Worm (Caenorhabditis elegans): ENCODE data around the gene emc-1.
A peak's percentile ranks its signal among the peaks of the same experiment; 100 is the strongest.
"Not testable (repeated sequence)": the region's sequence is repeated elsewhere in the genome, so short reads cannot be mapped to it uniquely, and the experiment has no call there.

The emc-1 gene

DNA sequence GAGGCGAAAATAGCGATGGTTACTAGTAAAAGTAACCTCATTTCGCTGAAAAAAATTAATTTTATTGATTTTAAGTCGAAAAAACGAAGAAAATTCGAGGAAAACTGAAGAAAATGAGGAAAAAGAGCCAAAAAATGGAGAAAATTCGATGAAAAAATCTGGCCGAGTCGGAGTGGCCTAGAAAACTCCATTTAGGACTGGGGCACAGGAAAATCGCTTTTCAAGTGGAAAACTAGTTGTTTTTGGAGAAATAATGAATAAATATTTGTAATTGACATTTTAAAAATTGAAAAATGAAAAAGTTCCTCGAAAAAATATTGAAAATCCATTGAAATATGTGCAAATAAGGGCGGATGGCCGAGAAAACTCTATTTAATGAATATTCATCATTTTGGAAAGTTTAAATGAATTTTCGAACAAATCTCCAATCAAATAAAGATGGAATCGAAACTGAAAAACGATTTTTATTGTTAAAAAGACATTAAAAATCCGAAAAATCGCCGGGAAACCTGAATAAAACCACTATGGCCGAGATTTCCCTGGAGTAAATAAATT lies at the start of gene emc-1:
Gene emc-1 (minus strand): TSS at position 45 of the 555 bp plus-strand sequence.
- TF ChIP-seq C34F6.9 (tag; optimal IDR thresholded peaks at IDR 0.05), result peak; percentile 16
- peak; percentile 8 for TF ChIP-seq unc-55 (GFP tag; optimal IDR thresholded peaks at IDR 0.05)
- peak in 1 of 2 experiments; percentile 22 for TF ChIP-seq lsy-2 (tag; optimal IDR thresholded peaks at IDR 0.05)
- no peak for TF ChIP-seq ama-1 (optimal IDR thresholded peaks at IDR 0.05)
- no peak for TF ChIP-seq mdl-1 (tag; optimal IDR thresholded peaks at IDR 0.05)

- no peak for TF ChIP-seq lsy-2 (tag; optimal IDR thresholded peaks at IDR 0.05)
These were observed 45.5 kb upstream of the emc-1 start, which contains the start of gene K05F6.12 for ce11 chrII:1545625-1546024. Gene K05F6.12 (plus strand): TSS chrII:1545925.

- not testable (repeated sequence) for TF ChIP-seq unc-39, F13H6.1, gmeb-1 (tag; optimal IDR thresholded peaks at IDR 0.05)
These were observed 43.1 kb upstream of the emc-1 start, which contains the start of gene K05F6.4 for ce11 chrII:1543182-1543581. Gene K05F6.4 (plus strand): TSS chrII:1543482.

DNA sequence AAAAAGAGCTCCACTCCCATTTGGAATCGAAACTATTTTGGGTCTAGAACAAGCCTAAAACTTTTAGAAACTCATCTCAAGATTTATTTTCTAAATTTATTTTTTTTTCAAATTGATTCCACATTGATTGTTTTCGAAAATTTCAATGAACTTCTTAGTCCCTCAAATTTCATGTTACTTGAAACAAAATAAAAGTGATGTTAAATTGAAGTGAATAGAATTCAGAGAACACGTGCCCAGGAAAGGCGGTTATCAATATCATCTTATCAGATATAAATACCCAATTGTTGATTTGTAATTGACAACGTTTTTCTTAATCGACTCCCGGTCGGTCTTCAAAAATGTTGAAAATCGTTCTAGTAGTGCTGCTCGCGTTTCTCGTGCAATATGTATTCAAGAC lies 40.5 kb upstream of the emc-1 start, which contains the start of gene poml-4:
Gene poml-4 (plus strand): TSS at position 301 of the 400 bp plus-strand sequence.
- TF ChIP-seq dmd-4, snpc-4, mab-5 (tag; optimal IDR thresholded peaks at IDR 0.05): not testable (repeated sequence)

DNA sequence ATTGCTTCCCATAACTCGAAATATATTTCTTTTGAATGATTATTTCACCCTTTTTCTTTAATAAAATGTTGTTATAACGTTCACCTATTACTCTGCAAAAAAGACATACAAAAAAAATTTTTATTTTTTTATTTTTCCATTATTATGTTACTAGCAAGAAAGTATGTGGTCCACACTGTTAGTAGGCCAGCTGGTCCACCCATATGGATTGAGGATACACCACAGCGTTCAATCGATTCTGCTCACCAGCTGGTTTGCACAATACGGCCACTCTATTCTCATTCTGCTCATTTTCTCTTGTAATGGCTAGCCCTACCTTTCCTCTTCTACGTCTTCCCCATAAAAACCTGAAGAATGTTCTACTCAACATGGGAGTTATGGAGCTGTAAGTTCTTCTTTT lies 38.5 kb upstream of the emc-1 start, which contains the start of gene fbxb-44:
Gene fbxb-44 (plus strand): TSS at position 301 of the 400 bp plus-strand sequence.
- TF ChIP-seq unc-62 (GFP tag; optimal IDR thresholded peaks at IDR 0.05), result no peak
- no peak for TF ChIP-seq sem-4 (tag; optimal IDR thresholded peaks at IDR 0.05)
- TF ChIP-seq R02D3.7 (tag; optimal IDR thresholded peaks at IDR 0.05), result no peak
- TF ChIP-seq unc-55 (GFP tag; optimal IDR thresholded peaks at IDR 0.05), result no peak
- TF ChIP-seq blmp-1 (tag; optimal IDR thresholded peaks at IDR 0.05; ENCODE audit: insufficient read depth), result no peak

ce11 chrII:1537321-1537720 lies 37.2 kb upstream of the emc-1 start, which contains the start of gene fbxb-42:
Gene fbxb-42 (plus strand): TSS chrII:1537621.
- no peak for TF ChIP-seq ZK546.5 (tag; optimal IDR thresholded peaks at IDR 0.05)

DNA sequence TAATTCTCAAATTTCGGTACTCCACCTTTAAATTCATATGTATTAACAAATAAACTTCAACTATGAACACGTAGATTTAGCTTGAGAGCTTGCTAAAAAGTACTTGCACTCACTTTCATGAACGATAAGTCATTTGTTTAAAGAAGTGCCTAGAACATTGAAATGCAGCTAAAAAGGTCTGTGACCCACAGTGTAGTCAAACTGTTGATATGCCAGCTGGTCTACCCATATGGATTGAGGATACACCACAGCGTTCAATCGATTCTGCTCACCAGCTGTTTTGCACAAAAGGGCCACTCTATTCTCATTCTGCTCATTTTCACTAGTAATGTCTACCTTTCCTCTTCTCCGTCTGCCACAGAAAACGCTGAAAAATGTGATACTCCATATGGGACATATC lies 35.8 kb upstream of the emc-1 start, which contains the start of gene fbxb-43:
Gene fbxb-43 (plus strand): TSS at position 301 of the 400 bp plus-strand sequence.
- TF ChIP-seq ZK546.5 (tag; optimal IDR thresholded peaks at IDR 0.05) (no peak), alr-1 (tag; optimal IDR thresholded peaks at IDR 0.05) (no peak), nhr-12 (tag; optimal IDR thresholded peaks at IDR 0.05) (no peak), ztf-11 (tag; optimal IDR thresholded peaks at IDR 0.05) (no peak), nhr-10 (tag; optimal IDR thresholded peaks at IDR 0.05) (no peak), zag-1 (tag; optimal IDR thresholded peaks at IDR 0.05) (no peak), lin-13 (GFP tag; optimal IDR thresholded peaks at IDR 0.05) (no peak), mbf-1 (tag; optimal IDR thresholded peaks at IDR 0.05) (no peak), nhr-23 (tag; optimal IDR thresholded peaks at IDR 0.05) (no peak), sma-9 (GFP tag; optimal IDR thresholded peaks at IDR 0.05) (no peak), sma-9 (tag; optimal IDR thresholded peaks at IDR 0.05) (no peak), skn-1 (tag; optimal IDR thresholded peaks at IDR 0.05) (no peak), ama-1 (optimal IDR thresholded peaks at IDR 0.05) (no peak), mab-5 (tag; optimal IDR thresholded peaks at IDR 0.05) (no peak), nhr-237 (tag; optimal IDR thresholded peaks at IDR 0.05) (no peak), R02D3.7 (tag; optimal IDR thresholded peaks at IDR 0.05) (no peak), nhr-129 (tag; optimal IDR thresholded peaks at IDR 0.05) (no peak), dmd-4 (tag; optimal IDR thresholded peaks at IDR 0.05) (no peak), lsy-2 (tag; optimal IDR thresholded peaks at IDR 0.05) (no peak), unc-39 (tag; optimal IDR thresholded peaks at IDR 0.05) (no peak)
